Worm (Caenorhabditis elegans) whole organism, early embryonic: ENCODE measurements around the gene F40G9.8.

Source experiments
- B0310.2 ChIP-seq: sonication (generic microtip); optimal IDR thresholded peaks from 2 replicates; lab custom pipeline; 2016; ENCODE audit warnings: mild to moderate bottlenecking, missing genetic modification characterization, missing compliant biosample characterization
- F13C5.2 ChIP-seq: sonication (generic microtip); optimal IDR thresholded peaks from 2 replicates; lab custom pipeline; 2017; ENCODE audit warnings: mild to moderate bottlenecking, missing genetic modification characterization, inconsistent platforms, missing compliant biosample characterization
- ama-1 ChIP-seq: fragments of 150-350 bp; optimal IDR thresholded peaks from 2 replicates; lab custom pipeline; 2014
- ceh-13 ChIP-seq: fragments of 200-800 bp; sonication (Bioruptor generic); optimal IDR thresholded peaks from 2 replicates; lab custom pipeline; 2018; ENCODE audit warnings: mild to moderate bottlenecking, missing genetic modification characterization, missing compliant biosample characterization
- ceh-36 ChIP-seq: sonication (generic microtip); optimal IDR thresholded peaks from 2 replicates; lab custom pipeline; 2016; ENCODE audit warnings: missing genetic modification characterization, inconsistent platforms, missing compliant biosample characterization
- ets-7 ChIP-seq: sonication (generic microtip); optimal IDR thresholded peaks from 2 replicates; lab custom pipeline; 2016; ENCODE audit warnings: missing genotype, missing genetic modification characterization, missing compliant biosample characterization
- flt-1 ChIP-seq: fragments of 200-800 bp; sonication (Bioruptor generic); IDR thresholded peaks from 2 replicates; pipeline ENCODE4 v1.3.6; 2022; ENCODE audit warnings: missing genetic modification characterization, missing compliant biosample characterization
- hmg-4 ChIP-seq: fragments of 200-800 bp; sonication (Bioruptor generic); optimal IDR thresholded peaks from 2 replicates; lab custom pipeline; 2018; ENCODE audit warnings: mild to moderate bottlenecking, missing genetic modification characterization, missing compliant biosample characterization
- hnd-1 ChIP-seq: sonication (generic microtip); optimal IDR thresholded peaks from 2 replicates; lab custom pipeline; 2016; ENCODE audit warnings: missing genetic modification characterization, missing compliant biosample characterization
- scrt-1 ChIP-seq: fragments of 200-800 bp; sonication (Bioruptor generic); IDR thresholded peaks from 2 replicates; pipeline ENCODE4 v1.3.6; 2022; ENCODE audit warnings: missing genetic modification characterization, missing compliant biosample characterization
- sea-1 ChIP-seq: fragments of 200-800 bp; sonication (Bioruptor generic); conservative IDR thresholded peaks from 2 replicates; pipeline ENCODE4 v1.3.6; 2022; ENCODE audit warnings: missing genetic modification characterization, missing compliant biosample characterization
- tbx-37 ChIP-seq: fragments of 200-800 bp; sonication (Bioruptor generic); conservative IDR thresholded peaks from 2 replicates; pipeline ENCODE4 v1.3.6; 2022; ENCODE audit warnings: missing genetic modification reagents, missing genetic modification characterization, missing compliant biosample characterization
- tra-4 ChIP-seq: sonication (generic microtip); optimal IDR thresholded peaks from 2 replicates; lab custom pipeline; 2017; ENCODE audit warnings: missing genetic modification characterization, missing compliant biosample characterization

ce11 chrIII:157980-158379, 6.7 kb downstream of the F40G9.8 start:
- no peak for TF ChIP-seq ceh-36 (tag; lab: Kevin White, UChicago)
- no peak for TF ChIP-seq tbx-37 (GFP tag; lab: Robert Waterston, UW)
- TF ChIP-seq ama-1, result no peak
- TF ChIP-seq flt-1 (GFP tag; lab: Robert Waterston, UW), result no peak
- no peak for TF ChIP-seq scrt-1
- TF ChIP-seq B0310.2 (tag; lab: Kevin White, UChicago), result no peak
- TF ChIP-seq hmg-4 (GFP tag; lab: Kevin White, UChicago), result no peak
- no peak for TF ChIP-seq ets-7 (tag; lab: Kevin White, UChicago)
- no peak for TF ChIP-seq F13C5.2 (tag; lab: Kevin White, UChicago)
- TF ChIP-seq ceh-13, result no peak
- TF ChIP-seq hnd-1 (tag; lab: Kevin White, UChicago), result no peak
- TF ChIP-seq tra-4 (tag; lab: Kevin White, UChicago), result no peak
- TF ChIP-seq sea-1 (GFP tag; lab: Robert Waterston, UW), result no peak
